Worm (Caenorhabditis elegans): ENCODE data around the gene lst-2.

- TF ChIP-seq flt-1 (GFP tag; IDR thresholded peaks at IDR 0.05) (no peak), T22C8.4 (GFP tag; IDR thresholded peaks at IDR 0.05) (no peak), ref-1 (GFP tag; conservative IDR thresholded peaks at IDR 0.05) (no peak), tab-1 (GFP tag; IDR thresholded peaks at IDR 0.05) (no peak)
These were observed 33.0 kb downstream of the lst-2 start, which contains the start of gene F14H12.2 for ce11 chrX:4350198-4350597.
